ENCODE assay signal across 2 fruit fly cellular contexts in the genomic region with DNA sequence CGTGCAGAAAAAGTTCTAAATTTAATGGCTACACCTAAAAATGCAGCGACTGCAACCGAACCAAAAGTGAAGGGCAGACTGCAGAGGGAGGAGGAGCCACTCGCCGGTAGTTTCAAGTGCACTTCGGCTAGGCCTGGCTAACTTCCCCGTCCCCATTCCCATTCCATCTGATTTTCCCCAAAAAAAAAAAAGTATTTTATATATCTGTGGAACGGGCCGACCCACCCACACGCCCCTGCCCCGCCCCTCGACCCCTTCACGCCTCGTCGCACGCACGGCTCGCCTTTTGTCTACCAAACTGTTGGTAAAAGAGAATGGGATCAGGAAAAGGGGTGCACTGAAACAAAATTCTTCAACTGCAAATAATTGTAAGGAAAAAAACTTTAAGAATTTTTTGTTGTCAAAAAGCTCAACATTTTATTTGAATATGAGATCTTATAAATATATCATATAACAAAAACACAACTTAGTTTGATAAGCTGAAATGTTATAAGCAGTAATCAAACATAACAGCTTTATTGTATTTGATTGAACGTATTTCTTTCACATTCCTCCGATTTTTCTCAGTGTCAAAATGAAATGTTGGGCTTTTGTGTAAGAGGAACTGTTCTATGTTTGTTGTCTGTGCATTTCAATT.
A peak's percentile ranks its signal among the peaks of the same experiment; 100 is the strongest.
TF ChIP-seq lines count a peak whose summit lies in the region.

No protein-coding gene starts in this region.

TF ChIP-seq in whole organism, embryonic, 481 proteins besides CTCF, POLR2A, EP300 and RAD21 (continued from another document and continues in another):
- TF ChIP-seq CG17385 (GFP tag; optimal IDR thresholded peaks at IDR 0.05; lab: Kevin White, UChicago) (peak; percentile 18), nom (GFP tag; optimal IDR thresholded peaks at IDR 0.05; lab: Kevin White, UChicago) (no peak), CG10366 (GFP tag; IDR thresholded peaks at IDR 0.05; lab: Robert Waterston, UW) (no peak), CrebB (tag; optimal IDR thresholded peaks at IDR 0.05; lab: Kevin White, UChicago) (no peak), Fer1 (GFP tag; optimal IDR thresholded peaks at IDR 0.05; lab: Kevin White, UChicago) (no peak), stc (GFP tag; IDR thresholded peaks at IDR 0.05; lab: Robert Waterston, UW) (peak; percentile 56), CG2202 (tag; optimal IDR thresholded peaks at IDR 0.05; lab: Kevin White, UChicago) (no peak), sens (GFP tag; lab: Kevin White, UChicago) (peak; percentile 86), lov (optimal IDR thresholded peaks at IDR 0.05; lab: Kevin White, UChicago) (no peak), lov (GFP tag; IDR thresholded peaks at IDR 0.05; lab: Robert Waterston, UW) (no peak), Atf6 (GFP tag; IDR thresholded peaks at IDR 0.05; lab: Robert Waterston, UW) (no peak; the same call in 1 of the 2 replicates), Dref (GFP tag; IDR thresholded peaks at IDR 0.05; lab: Robert Waterston, UW) (no peak), Ravus (GFP tag; IDR thresholded peaks at IDR 0.05; lab: Robert Waterston, UW) (no peak), jigr1 (GFP tag; IDR thresholded peaks at IDR 0.05; lab: Robert Waterston, UW) (no peak), CG12744 (GFP tag; optimal IDR thresholded peaks at IDR 0.05; lab: Kevin White, UChicago) (no peak), kah (GFP tag; optimal IDR thresholded peaks at IDR 0.05; lab: Kevin White, UChicago) (peak; percentile 24), NFAT (GFP tag; IDR thresholded peaks at IDR 0.05; lab: Robert Waterston, UW) (no peak), gcm (GFP tag; optimal IDR thresholded peaks at IDR 0.05; lab: Kevin White, UChicago) (no peak), ato (GFP tag; IDR thresholded peaks at IDR 0.05; lab: Robert Waterston, UW; ENCODE audit: partially characterized antibody) (no peak), CG17186 (GFP tag; optimal IDR thresholded peaks at IDR 0.05; lab: Kevin White, UChicago) (peak; percentile 17), bsh (GFP tag; optimal IDR thresholded peaks at IDR 0.05; lab: Kevin White, UChicago) (peak in 1 of 2 experiments; percentile 61), CG4617 (GFP tag; optimal IDR thresholded peaks at IDR 0.05; lab: Kevin White, UChicago; ENCODE audit: borderline replicate concordance) (no peak), CG31388 (GFP tag; optimal IDR thresholded peaks at IDR 0.05; lab: Kevin White, UChicago) (no peak), dmrt99B (tag; optimal IDR thresholded peaks at IDR 0.05; lab: Kevin White, UChicago) (peak; percentile 77), Oli (tag; optimal IDR thresholded peaks at IDR 0.05; lab: Kevin White, UChicago) (peak; percentile 55), CG6254 (GFP tag; optimal IDR thresholded peaks at IDR 0.05; lab: Kevin White, UChicago) (peak; percentile 60), CG1024 (GFP tag; IDR thresholded peaks at IDR 0.05; lab: Robert Waterston, UW) (no peak), crp (GFP tag; optimal IDR thresholded peaks at IDR 0.05; lab: Kevin White, UChicago) (no peak), tgo (GFP tag; IDR thresholded peaks at IDR 0.05; lab: Robert Waterston, UW) (peak; percentile 55), Hand (GFP tag; optimal IDR thresholded peaks at IDR 0.05; lab: Kevin White, UChicago) (no peak), ftz-f1 (GFP tag; optimal IDR thresholded peaks at IDR 0.05; lab: Kevin White, UChicago) (no peak), CG13296 (GFP tag; optimal IDR thresholded peaks at IDR 0.05; lab: Kevin White, UChicago) (peak; percentile 20), CG14710 (tag; optimal IDR thresholded peaks at IDR 0.05; lab: Kevin White, UChicago) (no peak), exex (tag; optimal IDR thresholded peaks at IDR 0.05; lab: Kevin White, UChicago) (no peak), CG13775 (GFP tag; optimal IDR thresholded peaks at IDR 0.05; lab: Kevin White, UChicago) (peak; percentile 8), Nf-YB (GFP tag; optimal IDR thresholded peaks at IDR 0.05; lab: Kevin White, UChicago) (peak; percentile 14), slou (GFP tag; optimal IDR thresholded peaks at IDR 0.05; lab: Kevin White, UChicago) (no peak), CG8359 (GFP tag; optimal IDR thresholded peaks at IDR 0.05; lab: Kevin White, UChicago; ENCODE audit: borderline replicate concordance) (peak; percentile 40), z (GFP tag; IDR thresholded peaks at IDR 0.05; lab: Robert Waterston, UW) (no peak), BEAF-32 (GFP tag; optimal IDR thresholded peaks at IDR 0.05; lab: Kevin White, UChicago) (no peak), sob (GFP tag; IDR thresholded peaks at IDR 0.05; lab: Robert Waterston, UW) (no peak), dati (GFP tag; IDR thresholded peaks at IDR 0.05; lab: Robert Waterston, UW) (no peak), Nf-YC (tag; optimal IDR thresholded peaks at IDR 0.05; lab: Kevin White, UChicago) (no peak), Blimp-1 (GFP tag; optimal IDR thresholded peaks at IDR 0.05; lab: Kevin White, UChicago) (peak; percentile 88), Hr51 (GFP tag; optimal IDR thresholded peaks at IDR 0.05; lab: Kevin White, UChicago) (peak in 1 of 2 experiments; percentile 54), Dp (GFP tag; optimal IDR thresholded peaks at IDR 0.05; lab: Kevin White, UChicago) (no peak), CG10267 (tag; optimal IDR thresholded peaks at IDR 0.05; lab: Kevin White, UChicago) (peak; percentile 67), chm (GFP tag; IDR thresholded peaks at IDR 0.05; lab: Robert Waterston, UW) (no peak), CG1529 (GFP tag; optimal IDR thresholded peaks at IDR 0.05; lab: Kevin White, UChicago) (peak; percentile 20), CG12391 (tag; optimal IDR thresholded peaks at IDR 0.05; lab: Kevin White, UChicago) (no peak), B-H2 (GFP tag; optimal IDR thresholded peaks at IDR 0.05; lab: Kevin White, UChicago) (no peak), CG15011 (GFP tag; optimal IDR thresholded peaks at IDR 0.05; lab: Kevin White, UChicago) (peak; percentile 25), Mad (GFP tag; optimal IDR thresholded peaks at IDR 0.05; lab: Kevin White, UChicago) (no peak), CG18764 (GFP tag; optimal IDR thresholded peaks at IDR 0.05; lab: Kevin White, UChicago) (peak; percentile 40), CG12659 (GFP tag; optimal IDR thresholded peaks at IDR 0.05; lab: Kevin White, UChicago) (peak; percentile 41), BtbVII (GFP tag; optimal IDR thresholded peaks at IDR 0.05; lab: Kevin White, UChicago) (no peak), da (GFP tag; optimal IDR thresholded peaks at IDR 0.05; lab: Kevin White, UChicago) (no peak), CG4730 (GFP tag; IDR thresholded peaks at IDR 0.05; lab: Robert Waterston, UW) (no peak), CG8290 (GFP tag; optimal IDR thresholded peaks at IDR 0.05; lab: Kevin White, UChicago) (no peak), CG8290 (tag; optimal IDR thresholded peaks at IDR 0.05; lab: Kevin White, UChicago) (no peak), unpg (GFP tag; optimal IDR thresholded peaks at IDR 0.05; lab: Kevin White, UChicago) (peak; percentile 64), Elba2 (GFP tag; optimal IDR thresholded peaks at IDR 0.05; lab: Kevin White, UChicago) (no peak), sim (GFP tag; IDR thresholded peaks at IDR 0.05; lab: Robert Waterston, UW) (0 out of 2 replicates have a peak, but pooled peaks have one; percentile 27), Sin3A (optimal IDR thresholded peaks at IDR 0.05; lab: Kevin White, UChicago) (no peak)

TF ChIP-seq in whole organism, prepupa, 60 proteins besides CTCF, POLR2A, EP300 and RAD21 (continued from another document):
- peak in 1 of 2 experiments; percentile 44 for TF ChIP-seq salr (GFP tag; optimal IDR thresholded peaks at IDR 0.05; lab: Kevin White, UChicago)
- TF ChIP-seq Sox14 (GFP tag; optimal IDR thresholded peaks at IDR 0.05; lab: Kevin White, UChicago): no peak
- TF ChIP-seq Ets96B (tag; optimal IDR thresholded peaks at IDR 0.05; lab: Kevin White, UChicago): peak; percentile 50
- TF ChIP-seq spab (GFP tag; optimal IDR thresholded peaks at IDR 0.05; lab: Kevin White, UChicago): no peak
